Worm (Caenorhabditis elegans): Measurements from ENCODE around the gene Y41D4B.14.

Y41D4B.14 gene

ce11 chrIV:1561884-1562283 lies 14.9 kb upstream of the Y41D4B.14 start, which contains the start of gene hpo-6:
Gene hpo-6, plus strand, starts transcription at chrIV:1562184.
- TF ChIP-seq egl-27 (tag; optimal IDR thresholded peaks at IDR 0.05) (no peak), unc-39 (tag; optimal IDR thresholded peaks at IDR 0.05) (no peak), ama-1 (optimal IDR thresholded peaks at IDR 0.05) (no peak), elt-2 (tag; optimal IDR thresholded peaks at IDR 0.05) (peak; percentile 20), eor-1 (tag; optimal IDR thresholded peaks at IDR 0.05) (no peak), skn-1 (tag; optimal IDR thresholded peaks at IDR 0.05) (no peak), pqm-1 (tag; optimal IDR thresholded peaks at IDR 0.05) (peak; percentile 2), ZK546.5 (tag; optimal IDR thresholded peaks at IDR 0.05) (no peak), nhr-11 (tag; optimal IDR thresholded peaks at IDR 0.05) (no peak), snpc-4 (tag; optimal IDR thresholded peaks at IDR 0.05) (no peak), mdl-1 (tag; optimal IDR thresholded peaks at IDR 0.05) (no peak), R02D3.7 (tag; optimal IDR thresholded peaks at IDR 0.05) (no peak), lin-15B (tag; optimal IDR thresholded peaks at IDR 0.05) (no peak), nhr-28 (tag; optimal IDR thresholded peaks at IDR 0.05) (no peak)

ce11 chrIV:1563476-1564131 lies 13.2 kb upstream of the Y41D4B.14 start, which contains the start of gene Y41D4B.15:
Gene Y41D4B.15, plus strand, starts transcription at chrIV:1564081.
- TF ChIP-seq nfya-1 (tag; optimal IDR thresholded peaks at IDR 0.05; ENCODE audit: insufficient read depth) = no peak
- no peak for TF ChIP-seq ceh-28 (tag; optimal IDR thresholded peaks at IDR 0.05)
- TF ChIP-seq snpc-4 (tag; optimal IDR thresholded peaks at IDR 0.05) = no peak
- no peak for TF ChIP-seq pha-4 (tag; optimal IDR thresholded peaks at IDR 0.05)
- TF ChIP-seq nhr-28 (tag; optimal IDR thresholded peaks at IDR 0.05) = no peak
- TF ChIP-seq ceh-9 (tag; optimal IDR thresholded peaks at IDR 0.05) = no peak
- TF ChIP-seq ama-1 (optimal IDR thresholded peaks at IDR 0.05) = no peak
- no peak for TF ChIP-seq fkh-2 (tag; optimal IDR thresholded peaks at IDR 0.05)
- TF ChIP-seq aly-2 (tag; optimal IDR thresholded peaks at IDR 0.05) = no peak
- TF ChIP-seq ZK546.5 (tag; optimal IDR thresholded peaks at IDR 0.05) = no peak
- TF ChIP-seq daf-12 (tag; optimal IDR thresholded peaks at IDR 0.05) = no peak
- no peak for TF ChIP-seq mdl-1 (tag; optimal IDR thresholded peaks at IDR 0.05)
- TF ChIP-seq pqm-1 (tag; optimal IDR thresholded peaks at IDR 0.05) = no peak
- no peak for TF ChIP-seq skn-1 (tag; optimal IDR thresholded peaks at IDR 0.05)
- TF ChIP-seq nhr-76 (tag; optimal IDR thresholded peaks at IDR 0.05) = no peak

- no peak for TF ChIP-seq ZK546.5 (tag; optimal IDR thresholded peaks at IDR 0.05)
- TF ChIP-seq eor-1 (tag; optimal IDR thresholded peaks at IDR 0.05) = no peak
- no peak for TF ChIP-seq nhr-43 (tag; optimal IDR thresholded peaks at IDR 0.05; ENCODE audit: poor library complexity, severe bottlenecking)
- TF ChIP-seq daf-12 (tag; optimal IDR thresholded peaks at IDR 0.05) = no peak
- TF ChIP-seq unc-62 (GFP tag; optimal IDR thresholded peaks at IDR 0.05) = no peak
- no peak for TF ChIP-seq ceh-16 (tag; optimal IDR thresholded peaks at IDR 0.05)
- TF ChIP-seq egl-5 (tag; optimal IDR thresholded peaks at IDR 0.05) = no peak
- no peak for TF ChIP-seq nhr-25 (tag; optimal IDR thresholded peaks at IDR 0.05)
- no peak for TF ChIP-seq ztf-4 (tag; optimal IDR thresholded peaks at IDR 0.05)
- no peak for TF ChIP-seq pha-4 (tag; optimal IDR thresholded peaks at IDR 0.05)
- TF ChIP-seq nhr-12 (tag; optimal IDR thresholded peaks at IDR 0.05) = no peak
- no peak for TF ChIP-seq elt-2 (tag; optimal IDR thresholded peaks at IDR 0.05)
- no peak for TF ChIP-seq nhr-11 (tag; optimal IDR thresholded peaks at IDR 0.05)
- no peak for TF ChIP-seq skn-1 (tag; optimal IDR thresholded peaks at IDR 0.05)
- TF ChIP-seq mml-1 (tag; optimal IDR thresholded peaks at IDR 0.05) = no peak
- TF ChIP-seq ceh-9 (tag; optimal IDR thresholded peaks at IDR 0.05) = no peak
- no peak for TF ChIP-seq ztf-11 (tag; optimal IDR thresholded peaks at IDR 0.05)
- no peak for TF ChIP-seq nfya-1 (tag; optimal IDR thresholded peaks at IDR 0.05; ENCODE audit: insufficient read depth)
- no peak for TF ChIP-seq lin-15B (tag; optimal IDR thresholded peaks at IDR 0.05)
Measured at ce11 chrIV:1565725-1566124, 11.1 kb upstream of the Y41D4B.14 start.

- TF ChIP-seq nfya-1 (tag; optimal IDR thresholded peaks at IDR 0.05; ENCODE audit: insufficient read depth) = peak; percentile 96
- no peak for TF ChIP-seq daf-12 (tag; optimal IDR thresholded peaks at IDR 0.05)
Measured at ce11 chrIV:1567577-1567976, 9.3 kb upstream of the Y41D4B.14 start.

- no peak for TF ChIP-seq nhr-77 (tag; optimal IDR thresholded peaks at IDR 0.05)
- no peak for TF ChIP-seq mml-1 (tag; optimal IDR thresholded peaks at IDR 0.05)
- peak; percentile 86 for TF ChIP-seq lsy-12 (tag; optimal IDR thresholded peaks at IDR 0.05)
- TF ChIP-seq zag-1 (tag; optimal IDR thresholded peaks at IDR 0.05) = no peak
- TF ChIP-seq R02D3.7 (tag; optimal IDR thresholded peaks at IDR 0.05) = peak; percentile 55
- no peak for TF ChIP-seq elt-1 (tag; optimal IDR thresholded peaks at IDR 0.05)
- no peak for TF ChIP-seq elt-3 (tag; optimal IDR thresholded peaks at IDR 0.05)
- TF ChIP-seq nhr-43 (tag; optimal IDR thresholded peaks at IDR 0.05; ENCODE audit: poor library complexity, severe bottlenecking) = no peak
- peak; percentile 6 for TF ChIP-seq egl-27 (tag; optimal IDR thresholded peaks at IDR 0.05)
- peak; percentile 82 for TF ChIP-seq nfya-1 (tag; optimal IDR thresholded peaks at IDR 0.05; ENCODE audit: insufficient read depth)
- peak; percentile 77 for TF ChIP-seq lin-39 (tag; optimal IDR thresholded peaks at IDR 0.05)
- no peak for TF ChIP-seq mdl-1 (tag; optimal IDR thresholded peaks at IDR 0.05)
- TF ChIP-seq jun-1 (tag; optimal IDR thresholded peaks at IDR 0.05) = peak; percentile 33
- peak; percentile 4 for TF ChIP-seq fos-1 (tag; optimal IDR thresholded peaks at IDR 0.05)
- TF ChIP-seq tbx-2 (tag; optimal IDR thresholded peaks at IDR 0.05) = peak; percentile 61
- peak; percentile 31 for TF ChIP-seq ceh-16 (tag; optimal IDR thresholded peaks at IDR 0.05)
- no peak for TF ChIP-seq ceh-9 (tag; optimal IDR thresholded peaks at IDR 0.05)
- peak; percentile 84 for TF ChIP-seq pha-4 (tag; optimal IDR thresholded peaks at IDR 0.05)
- peak; percentile 64 for TF ChIP-seq elt-2 (tag; optimal IDR thresholded peaks at IDR 0.05)
- TF ChIP-seq nhr-237 (tag; optimal IDR thresholded peaks at IDR 0.05) = no peak
- TF ChIP-seq ceh-82 (tag; optimal IDR thresholded peaks at IDR 0.05) = peak; percentile 16
- TF ChIP-seq nhr-28 (tag; optimal IDR thresholded peaks at IDR 0.05) = no peak
Measured at ce11 chrIV:1595802-1596201, 19.0 kb downstream of the Y41D4B.14 start, which contains the start of gene npp-8. Gene npp-8, minus strand, starts transcription at chrIV:1595824.

Data from whole organism, L3 larva.